Fruit fly (Drosophila melanogaster): Measurements from ENCODE around the gene CG43844.

The CG43844 gene

DNA sequence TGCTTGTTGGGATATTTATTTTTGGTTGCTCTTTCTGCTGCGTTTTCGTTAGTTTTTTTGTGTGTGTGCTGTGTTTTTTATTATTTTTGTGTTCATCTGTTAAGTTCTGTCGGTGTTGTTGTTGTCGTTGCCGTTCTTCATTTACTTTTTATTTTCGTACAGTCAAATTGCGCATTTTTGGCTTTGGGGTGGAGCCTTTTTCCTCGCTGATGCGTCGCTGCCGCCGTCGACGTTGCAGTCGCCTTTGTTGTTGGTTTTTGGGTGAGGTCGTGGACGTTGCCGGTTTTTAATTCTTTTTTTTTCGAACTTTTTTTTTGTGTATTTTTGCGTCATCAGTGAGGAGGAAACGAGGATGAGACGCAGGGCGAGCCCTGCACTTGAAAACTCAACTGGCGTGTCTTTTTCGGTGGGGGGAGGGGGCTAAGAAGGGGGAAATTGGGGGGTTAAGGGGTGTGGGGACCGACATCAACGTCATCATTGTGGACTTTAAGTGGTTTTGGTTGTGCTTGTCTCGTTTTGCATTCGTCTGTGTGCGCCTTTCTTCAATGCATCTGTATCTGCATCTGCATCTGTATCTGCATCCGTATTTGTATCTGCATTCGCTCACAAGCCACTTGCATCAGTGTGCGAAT lies 49.2 kb downstream of the CG43844 start (continued):
- peak; percentile 89 to 91 for TF ChIP-seq ss (GFP tag; optimal IDR thresholded peaks at IDR 0.05)
- TF ChIP-seq svp (GFP tag), result no peak
- TF ChIP-seq Lpt (GFP tag; optimal IDR thresholded peaks at IDR 0.05), result no peak
- TF ChIP-seq CG31627 (GFP tag; optimal IDR thresholded peaks at IDR 0.05), result no peak
- TF ChIP-seq Eip78C (GFP tag), result peak; percentile 41
- TF ChIP-seq dsx (GFP tag; optimal IDR thresholded peaks at IDR 0.05; ENCODE audit: poor library complexity, severe bottlenecking), result peak; percentile 75
- peak; percentile 71; the same call in 2 of the 3 replicates for TF ChIP-seq eg (GFP tag; IDR thresholded peaks at IDR 0.05)
- no peak for TF ChIP-seq net (GFP tag; optimal IDR thresholded peaks at IDR 0.05)
- no peak for TF ChIP-seq CG6792 (GFP tag; optimal IDR thresholded peaks at IDR 0.05)
- TF ChIP-seq CG10669 (GFP tag; optimal IDR thresholded peaks at IDR 0.05), result peak; percentile 12
- TF ChIP-seq CG8632 (GFP tag; optimal IDR thresholded peaks at IDR 0.05), result no peak
- TF ChIP-seq Eip93F (GFP tag; optimal IDR thresholded peaks at IDR 0.05), result no peak
- TF ChIP-seq Ets21C (GFP tag; optimal IDR thresholded peaks at IDR 0.05), result no peak
- TF ChIP-seq fd59A (GFP tag; optimal IDR thresholded peaks at IDR 0.05), result no peak
- no peak for TF ChIP-seq dac (GFP tag; optimal IDR thresholded peaks at IDR 0.05)
- no peak for TF ChIP-seq CG3919 (GFP tag; optimal IDR thresholded peaks at IDR 0.05)
- TF ChIP-seq CG32006 (GFP tag; optimal IDR thresholded peaks at IDR 0.05), result no peak
- TF ChIP-seq CG3032 (tag; optimal IDR thresholded peaks at IDR 0.05), result peak; percentile 16
- TF ChIP-seq pdm3 (GFP tag; optimal IDR thresholded peaks at IDR 0.05), result no peak
- no peak for TF ChIP-seq Met (GFP tag; optimal IDR thresholded peaks at IDR 0.05)
- no peak for TF ChIP-seq CG4318 (GFP tag; optimal IDR thresholded peaks at IDR 0.05)
- peak; percentile 73 for TF ChIP-seq CG9139 (GFP tag; optimal IDR thresholded peaks at IDR 0.05)
- TF ChIP-seq Sox15 (GFP tag; optimal IDR thresholded peaks at IDR 0.05), result no peak
- TF ChIP-seq Hr4 (GFP tag; optimal IDR thresholded peaks at IDR 0.05), result no peak
- peak; percentile 29 for TF ChIP-seq vri (GFP tag; optimal IDR thresholded peaks at IDR 0.05)
- TF ChIP-seq CG11902 (GFP tag; optimal IDR thresholded peaks at IDR 0.05), result no peak
- no peak for TF ChIP-seq lz (GFP tag; optimal IDR thresholded peaks at IDR 0.05)
- TF ChIP-seq fd85E (GFP tag; optimal IDR thresholded peaks at IDR 0.05), result no peak
- TF ChIP-seq Blimp-1 (GFP tag; optimal IDR thresholded peaks at IDR 0.05), result no peak
- TF ChIP-seq CG16779 (tag; optimal IDR thresholded peaks at IDR 0.05), result peak; percentile 49
- TF ChIP-seq Ets96B (tag; optimal IDR thresholded peaks at IDR 0.05), result peak; percentile 21
- peak; percentile 22 for TF ChIP-seq achi (GFP tag; optimal IDR thresholded peaks at IDR 0.05)
- TF ChIP-seq Hr38 (GFP tag; optimal IDR thresholded peaks at IDR 0.05), result no peak
- TF ChIP-seq CG6276 (GFP tag; optimal IDR thresholded peaks at IDR 0.05), result peak; percentile 43
- no peak for TF ChIP-seq acj6 (GFP tag; optimal IDR thresholded peaks at IDR 0.05)

DNA sequence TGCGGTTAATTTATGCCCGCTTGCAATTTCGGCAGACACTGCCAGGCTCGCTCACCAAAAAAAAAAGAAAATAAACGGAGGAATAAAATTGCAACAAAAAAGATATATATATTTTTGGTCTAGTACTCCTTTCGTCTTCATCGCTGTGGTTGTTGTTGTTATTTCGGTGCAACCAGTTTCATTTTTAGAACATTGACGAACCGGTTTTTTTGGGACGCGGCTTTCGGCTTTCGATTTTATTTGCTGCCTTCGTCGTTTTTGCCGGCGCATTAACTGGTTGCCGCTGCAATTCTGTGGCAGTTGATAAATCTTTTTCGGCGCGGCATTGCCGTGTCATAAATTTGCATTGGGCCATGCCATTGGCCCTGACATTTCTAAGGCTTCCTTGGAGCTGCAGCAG lies 49.8 kb downstream of the CG43844 start:
- TF ChIP-seq vri (GFP tag; optimal IDR thresholded peaks at IDR 0.05) (no peak), CG6276 (GFP tag; optimal IDR thresholded peaks at IDR 0.05) (no peak), Hr4 (GFP tag; optimal IDR thresholded peaks at IDR 0.05) (no peak), Blimp-1 (GFP tag; optimal IDR thresholded peaks at IDR 0.05) (peak; percentile 79), CG11902 (GFP tag; optimal IDR thresholded peaks at IDR 0.05) (no peak), Lpt (GFP tag; optimal IDR thresholded peaks at IDR 0.05) (no peak), cyc (GFP tag; optimal IDR thresholded peaks at IDR 0.05) (no peak), CG34406 (GFP tag; optimal IDR thresholded peaks at IDR 0.05) (no peak), net (GFP tag; optimal IDR thresholded peaks at IDR 0.05) (no peak), svp (GFP tag) (no peak), eg (GFP tag; IDR thresholded peaks at IDR 0.05) (no peak), CG8319 (GFP tag; optimal IDR thresholded peaks at IDR 0.05) (no peak), Hr38 (GFP tag; optimal IDR thresholded peaks at IDR 0.05) (no peak), Ets96B (tag; optimal IDR thresholded peaks at IDR 0.05) (no peak), Eip78C (GFP tag) (peak; percentile 13), spab (GFP tag; optimal IDR thresholded peaks at IDR 0.05) (no peak)

Data from whole organism, prepupa.